Worm (Caenorhabditis elegans) whole organism, dauer: ENCODE measurements around the gene nphp-1.

Source experiments
- unc-62 ChIP-seq: sonication (generic microtip); optimal IDR thresholded peaks from 2 replicates; lab custom pipeline; 2017; ENCODE audit warnings: missing biosample characterization, missing genetic modification reagents, missing genetic modification characterization

Gene nphp-1

DNA sequence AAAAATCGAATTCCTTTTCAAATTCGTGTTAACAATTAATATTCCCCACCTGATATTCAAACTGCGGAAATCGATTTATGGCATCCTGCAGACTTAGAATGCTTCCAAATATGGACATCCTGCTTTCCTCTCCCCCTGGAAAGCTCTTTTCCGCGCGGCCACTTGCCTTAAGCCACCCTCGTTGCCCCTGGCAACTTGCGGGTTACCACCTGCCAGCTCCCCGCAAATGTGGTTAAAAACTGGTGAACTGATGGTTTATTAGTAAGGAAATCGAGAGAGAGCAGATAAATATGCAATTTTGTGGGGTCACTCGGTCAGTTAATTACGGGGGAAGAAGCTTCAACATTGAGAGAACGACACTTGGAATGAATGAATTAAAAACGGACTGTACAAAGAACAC lies at the start of gene nphp-1:
TSS of gene nphp-1 (minus strand) at position 145 of the 400 bp plus-strand sequence.
- TF ChIP-seq unc-62 (GFP tag; lab: Kevin White, UChicago) = no peak

- no peak for TF ChIP-seq unc-62 (GFP tag; lab: Kevin White, UChicago)
Observed at ce11 chrII:10696060-10696459, 44.0 kb upstream of the nphp-1 start.

DNA sequence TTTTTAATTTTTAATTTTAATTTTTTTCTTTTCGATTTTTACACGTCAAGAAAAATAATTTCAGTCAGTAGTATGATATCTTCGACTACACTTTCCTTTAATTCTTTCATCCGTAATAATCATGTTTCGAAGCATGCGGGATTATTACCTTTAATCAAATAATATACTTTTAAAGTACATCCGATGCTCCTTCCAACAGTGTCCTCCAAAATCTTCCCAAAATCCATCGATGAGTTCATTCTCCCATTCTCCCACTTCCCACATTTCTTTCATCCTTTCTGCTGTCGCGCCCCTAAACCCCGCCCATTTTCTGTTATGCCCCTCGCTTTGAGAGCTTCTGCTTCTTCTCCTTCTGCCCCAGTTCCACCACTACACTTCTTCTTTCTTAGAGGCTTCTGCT lies 42.7 kb upstream of the nphp-1 start, which contains the start of gene lgc-57:
TSS of gene lgc-57 (plus strand) at position 301 of the 400 bp plus-strand sequence.
- TF ChIP-seq unc-62 (GFP tag; lab: Kevin White, UChicago) = no peak

DNA sequence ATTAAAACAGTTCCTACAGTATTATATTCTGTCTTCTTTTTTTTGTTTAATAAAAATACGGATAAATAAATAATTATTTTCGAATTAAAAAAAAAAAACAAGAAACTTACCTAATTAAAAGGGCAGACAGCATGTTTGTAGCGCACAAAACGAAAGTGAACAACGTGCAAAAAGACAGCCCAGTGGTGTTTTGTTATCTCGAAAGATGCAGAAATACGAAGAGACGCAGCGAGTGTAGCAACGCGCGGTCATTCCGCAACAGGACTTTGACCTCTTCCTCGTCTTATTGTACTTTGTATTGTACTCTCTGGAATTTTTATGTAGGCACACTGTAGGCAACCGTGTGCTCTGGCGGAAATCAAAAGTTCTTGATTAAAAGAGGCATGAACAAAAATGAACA lies 41.6 kb upstream of the nphp-1 start, which contains the start of gene gbh-1:
TSS of gene gbh-1 (minus strand) at position 149 of the 400 bp plus-strand sequence.
- no peak for TF ChIP-seq unc-62 (GFP tag; lab: Kevin White, UChicago)

- no peak for TF ChIP-seq unc-62 (GFP tag; lab: Kevin White, UChicago)
Observed at ce11 chrII:10684954-10685353, 32.9 kb upstream of the nphp-1 start.

ce11 chrII:10680614-10681013 lies 28.6 kb upstream of the nphp-1 start:
- no peak for TF ChIP-seq unc-62 (GFP tag; lab: Kevin White, UChicago)

- TF ChIP-seq unc-62 (GFP tag; lab: Kevin White, UChicago) = no peak
Observed at ce11 chrII:10680130-10680529, 28.1 kb upstream of the nphp-1 start.

- no peak for TF ChIP-seq unc-62 (GFP tag; lab: Kevin White, UChicago)
Observed at ce11 chrII:10675302-10675701, 23.2 kb upstream of the nphp-1 start, which contains the start of gene ptb-1. ptb-1 (plus strand) TSS chrII:10675602.

DNA sequence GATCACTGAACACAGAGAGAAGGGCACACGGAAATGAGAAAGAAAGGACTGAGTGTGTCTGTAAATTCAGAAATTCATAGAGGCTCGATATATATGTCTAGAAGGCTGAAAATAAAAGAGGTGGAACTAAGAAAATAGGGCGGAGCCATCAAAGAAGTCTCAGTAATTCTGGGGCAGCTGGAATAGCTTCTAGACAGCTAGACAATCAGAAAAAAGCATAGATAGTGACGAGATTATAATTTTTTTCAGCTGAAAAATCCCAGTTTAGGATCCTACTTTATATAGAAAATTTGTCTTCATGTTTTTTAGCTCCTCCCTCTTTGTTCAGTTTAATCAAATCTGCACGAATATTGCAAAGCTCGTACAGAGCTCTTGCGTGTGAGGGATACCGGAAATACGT lies 13.0 kb upstream of the nphp-1 start, which contains the start of gene D2089.3:
TSS of gene D2089.3 (minus strand) at position 101 of the 400 bp plus-strand sequence.
- no peak for TF ChIP-seq unc-62 (GFP tag; lab: Kevin White, UChicago)

DNA sequence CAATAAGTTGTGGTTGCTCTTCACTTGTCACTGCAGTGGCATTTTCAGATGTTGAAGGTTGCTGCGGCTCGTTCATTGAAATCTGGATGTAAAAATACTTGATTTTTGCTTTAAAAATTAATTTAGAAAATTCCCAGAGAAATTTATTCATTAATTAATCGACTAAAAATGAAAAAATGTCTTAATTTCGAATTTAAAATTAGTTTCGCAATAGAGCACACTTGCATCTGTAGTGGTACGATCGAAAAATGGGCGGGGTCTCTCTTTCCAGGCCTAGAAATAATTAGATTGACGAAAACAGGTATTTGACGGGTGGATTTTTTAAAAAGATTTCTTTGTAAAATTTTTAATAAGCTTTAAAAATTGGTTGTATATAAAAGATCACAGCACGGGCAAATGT lies 10.6 kb upstream of the nphp-1 start, which contains the start of gene D2089.8:
TSS of gene D2089.8 (minus strand) at position 84 of the 400 bp plus-strand sequence.
- no peak for TF ChIP-seq unc-62 (GFP tag; lab: Kevin White, UChicago)

ce11 chrII:10662279-10662678 lies 10.2 kb upstream of the nphp-1 start:
- no peak for TF ChIP-seq unc-62 (GFP tag; lab: Kevin White, UChicago)

DNA sequence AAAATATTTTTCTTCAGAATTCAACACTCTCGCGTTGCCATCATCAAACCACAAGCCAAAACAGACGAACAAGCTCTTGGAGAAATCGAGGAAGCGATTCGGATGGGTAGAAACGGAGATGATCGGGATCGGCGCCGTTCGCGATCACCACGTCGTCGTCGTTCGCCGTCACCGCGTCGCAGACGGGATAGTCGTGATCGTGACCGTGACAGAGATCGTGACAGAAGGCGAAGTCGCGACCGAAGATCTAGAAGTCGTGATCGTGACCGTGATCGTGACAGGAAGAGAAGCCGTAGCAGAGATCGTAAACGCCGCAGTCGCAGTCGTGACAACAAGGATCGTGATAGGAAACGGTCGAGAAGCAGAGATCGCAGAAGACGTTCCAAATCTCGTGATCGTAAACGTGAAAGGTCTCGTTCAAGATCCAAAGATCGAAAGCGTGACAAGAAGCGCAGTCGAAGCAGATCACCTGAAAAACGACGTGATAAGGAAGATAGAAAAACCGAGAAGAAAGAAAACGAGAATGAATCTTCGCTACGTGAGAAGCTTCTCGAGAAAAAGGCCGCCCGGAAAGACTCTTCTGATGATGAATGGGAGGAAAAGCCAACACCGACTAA lies 9.5 kb upstream of the nphp-1 start:
- TF ChIP-seq unc-62 (GFP tag; lab: Kevin White, UChicago) = no peak

DNA sequence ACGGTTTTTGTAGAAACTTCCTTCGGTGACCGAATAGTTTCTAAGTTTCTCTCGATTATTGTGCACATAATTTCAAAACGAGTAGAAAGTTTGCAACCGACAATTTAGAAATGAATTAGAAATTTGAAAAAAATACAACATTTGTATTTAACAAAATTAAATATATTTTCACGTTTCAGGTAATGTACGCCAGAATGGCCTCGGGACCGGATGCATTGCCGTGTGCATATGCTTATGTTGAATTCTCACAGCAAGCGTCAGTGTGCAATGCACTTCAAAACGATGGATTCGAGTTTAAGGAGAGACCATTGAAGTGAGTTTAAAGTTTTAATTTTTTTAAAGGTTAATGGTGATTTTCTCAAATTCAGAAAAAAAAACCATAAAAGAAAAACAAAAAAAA lies 8.8 kb upstream of the nphp-1 start, which contains the start of gene marc-2:
TSS of gene marc-2 (minus strand) at position 101 of the 400 bp plus-strand sequence.
- no peak for TF ChIP-seq unc-62 (GFP tag; lab: Kevin White, UChicago)

DNA sequence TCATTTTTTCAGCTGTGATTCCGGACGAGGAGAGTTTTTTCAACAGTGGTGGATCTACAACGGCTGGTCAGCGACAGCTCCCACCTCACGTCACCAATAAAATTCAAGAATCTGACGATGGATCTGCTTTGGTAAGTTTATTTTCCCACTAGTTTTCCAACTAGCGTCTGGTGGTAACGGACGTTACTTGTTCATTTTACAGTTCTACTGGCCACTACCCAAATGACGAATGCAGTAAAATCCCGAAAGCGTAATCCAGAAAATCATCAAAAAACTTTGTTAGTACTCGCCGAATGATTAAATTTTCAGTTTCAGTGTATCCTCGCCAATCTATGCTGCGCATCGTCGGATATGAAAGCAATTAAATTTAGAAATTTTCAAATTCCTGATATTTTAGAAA lies 7.5 kb upstream of the nphp-1 start:
- TF ChIP-seq unc-62 (GFP tag; lab: Kevin White, UChicago) = no peak

ce11 chrII:10658576-10659256 lies 6.7 kb upstream of the nphp-1 start, which contains the start of the genes snu-13 and rsp-7:
snu-13 (minus strand) TSS chrII:10658626.
rsp-7 (plus strand) TSS chrII:10659206.
- TF ChIP-seq unc-62 (GFP tag; lab: Kevin White, UChicago) = no peak

DNA sequence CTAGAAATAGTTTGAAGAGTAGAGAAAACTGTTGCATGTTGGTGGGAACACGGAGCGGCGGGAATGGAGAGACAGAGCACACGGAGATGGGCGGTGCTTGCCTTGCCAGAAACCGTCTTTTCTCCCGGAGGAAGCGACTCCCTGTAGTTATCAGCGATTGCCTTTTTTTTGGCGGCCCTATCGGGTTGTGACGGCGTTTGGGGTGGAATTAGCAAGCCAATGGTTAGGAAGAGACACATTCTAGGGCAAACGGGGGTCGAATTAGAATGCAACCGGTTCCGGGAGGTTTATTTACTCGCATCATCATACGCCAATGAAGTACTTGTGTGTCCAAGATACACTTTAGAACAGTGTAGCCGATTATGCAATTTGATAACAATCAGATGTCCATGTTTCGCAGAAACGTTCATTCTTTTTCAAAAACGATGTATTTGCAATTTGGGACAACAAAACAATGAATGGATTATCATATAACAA lies 5.6 kb upstream of the nphp-1 start, which contains the start of gene lact-3:
TSS of gene lact-3 (minus strand) at position 51 of the 477 bp plus-strand sequence.
- TF ChIP-seq unc-62 (GFP tag; lab: Kevin White, UChicago) = no peak
